Worm (Caenorhabditis elegans): ENCODE results near the gene Y57A10A.2.
"Not testable (repeated sequence)": the region's sequence is repeated elsewhere in the genome, so short reads cannot be mapped to it uniquely, and the experiment has no call there.

The Y57A10A.2 gene

ce11 chrII:12154186-12154585 is 6.8 kb downstream of the Y57A10A.2 start, which contains the start of gene Y57A10A.5:
Gene Y57A10A.5 (plus strand): TSS chrII:12154486.
- not testable (repeated sequence) for TF ChIP-seq egl-13 (tag; optimal IDR thresholded peaks at IDR 0.05); unc-62 (GFP tag; optimal IDR thresholded peaks at IDR 0.05); unc-130 (tag; optimal IDR thresholded peaks at IDR 0.05)

- TF ChIP-seq efl-1 (optimal IDR thresholded peaks at IDR 0.05) (peak; percentile 60 to 67), efl-1 (GFP tag; optimal IDR thresholded peaks at IDR 0.05 in 1 of 2) (peak in 1 of 2 experiments; percentile 33), aha-1 (tag; optimal IDR thresholded peaks at IDR 0.05) (no peak), lin-15B (tag; optimal IDR thresholded peaks at IDR 0.05) (peak; percentile 3), lin-13 (GFP tag; optimal IDR thresholded peaks at IDR 0.05) (no peak), F16B12.6 (tag; optimal IDR thresholded peaks at IDR 0.05) (peak; percentile 5), lin-35 (GFP tag; optimal IDR thresholded peaks at IDR 0.05) (peak; percentile 8 to 45), dpl-1 (GFP tag; optimal IDR thresholded peaks at IDR 0.05) (peak in 2 of 3 experiments; percentile 2 to 13), nhr-28 (tag; optimal IDR thresholded peaks at IDR 0.05) (no peak)
Measured at ce11 chrII:12162997-12163396, 15.6 kb downstream of the Y57A10A.2 start.

- TF ChIP-seq ama-1 (optimal IDR thresholded peaks at IDR 0.05); skn-1 (tag; optimal IDR thresholded peaks at IDR 0.05); unc-86 (tag; optimal IDR thresholded peaks at IDR 0.05): not testable (repeated sequence)
Measured at ce11 chrII:12164539-12164938, 17.1 kb downstream of the Y57A10A.2 start, which contains the start of gene Y57A10A.8. Gene Y57A10A.8 (plus strand): TSS chrII:12164839.

DNA sequence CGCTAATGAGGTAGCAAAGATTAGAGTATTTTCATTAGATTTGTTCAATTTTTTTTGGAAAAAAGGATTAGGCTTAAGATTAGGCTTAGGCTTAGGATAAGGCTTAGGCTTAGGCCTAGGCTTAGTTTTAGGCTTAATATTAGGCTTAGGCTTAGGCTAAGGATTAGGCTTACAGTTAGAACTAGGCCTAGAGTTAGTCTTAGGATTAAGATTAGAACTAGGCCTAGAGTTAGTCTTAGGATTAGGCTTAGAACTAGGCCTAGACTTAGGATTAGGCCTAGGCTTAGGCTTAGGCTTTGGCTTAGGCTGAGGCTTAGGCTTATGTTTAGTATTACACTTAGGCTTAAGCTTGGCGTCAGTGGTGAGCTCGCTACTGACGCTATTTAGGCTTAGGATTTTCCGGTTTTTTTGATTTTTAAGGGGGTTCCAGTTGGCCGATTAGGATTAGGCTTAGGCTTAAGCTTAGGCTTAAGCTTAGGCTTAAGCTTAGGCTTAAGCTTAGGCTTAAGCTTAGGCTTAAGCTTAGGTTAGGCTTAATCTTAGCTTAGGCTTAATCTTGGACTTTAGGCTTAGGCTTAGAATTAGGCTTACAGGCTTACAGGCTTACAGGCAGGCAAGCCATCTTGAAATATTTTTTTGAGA is 22.2 kb downstream of the Y57A10A.2 start:
- TF ChIP-seq nhr-11 (tag; optimal IDR thresholded peaks at IDR 0.05) (no peak), nhr-237 (tag; optimal IDR thresholded peaks at IDR 0.05) (no peak), mdl-1 (tag; optimal IDR thresholded peaks at IDR 0.05) (no peak), unc-30 (tag; optimal IDR thresholded peaks at IDR 0.05) (no peak)

ce11 chrII:12172273-12172672 is 24.8 kb downstream of the Y57A10A.2 start, which contains the start of gene rol-1:
Gene rol-1 (plus strand): TSS chrII:12172573.
- TF ChIP-seq lin-13 (GFP tag; optimal IDR thresholded peaks at IDR 0.05) (no peak), ceh-8 (GFP tag; optimal IDR thresholded peaks at IDR 0.05) (no peak), nhr-237 (tag; optimal IDR thresholded peaks at IDR 0.05) (no peak), nhr-85 (tag) (no peak), tbx-2 (tag; optimal IDR thresholded peaks at IDR 0.05) (no peak), unc-86 (tag; optimal IDR thresholded peaks at IDR 0.05) (no peak), snpc-4 (tag; optimal IDR thresholded peaks at IDR 0.05) (no peak), mab-9 (GFP tag; IDR thresholded peaks at IDR 0.05) (no peak), pax-3 (tag; optimal IDR thresholded peaks at IDR 0.05) (no peak), C16A3.4 (tag; optimal IDR thresholded peaks at IDR 0.05) (no peak), ceh-88 (GFP tag; IDR thresholded peaks at IDR 0.05) (no peak), nhr-19 (GFP tag; conservative IDR thresholded peaks at IDR 0.05) (no peak), dsc-1 (tag; optimal IDR thresholded peaks at IDR 0.05) (no peak)

DNA sequence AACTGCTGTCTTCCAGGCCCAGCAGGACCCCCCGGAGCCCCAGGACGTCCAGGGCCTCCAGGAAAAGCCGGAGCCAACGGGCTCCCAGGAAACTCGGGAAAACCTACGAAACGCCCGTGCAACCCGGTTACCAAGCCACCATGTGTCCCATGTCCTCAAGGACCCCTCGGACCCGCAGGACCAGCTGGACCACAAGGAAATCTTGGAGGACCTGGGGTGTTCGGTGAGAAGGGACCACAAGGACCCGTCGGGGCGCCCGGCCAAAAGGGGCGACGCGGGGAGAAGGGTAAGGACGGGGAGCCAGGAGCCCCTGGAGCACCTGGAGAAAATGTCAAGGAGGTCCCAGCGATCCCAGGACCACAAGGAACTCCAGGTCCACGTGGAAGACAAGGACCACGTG is 28.0 kb downstream of the Y57A10A.2 start:
- TF ChIP-seq unc-98 (GFP tag; IDR thresholded peaks at IDR 0.05) (no peak), F16B12.6 (tag; optimal IDR thresholded peaks at IDR 0.05) (no peak), egl-13 (tag; optimal IDR thresholded peaks at IDR 0.05) (no peak), unc-86 (tag; optimal IDR thresholded peaks at IDR 0.05) (no peak), ztf-4 (tag; optimal IDR thresholded peaks at IDR 0.05) (no peak), snpc-4 (tag; optimal IDR thresholded peaks at IDR 0.05) (no peak), blmp-1 (tag; optimal IDR thresholded peaks at IDR 0.05) (no peak), hpl-2 (GFP tag; optimal IDR thresholded peaks at IDR 0.05) (no peak), ets-5 (GFP tag; IDR thresholded peaks at IDR 0.05) (no peak), lin-35 (GFP tag; optimal IDR thresholded peaks at IDR 0.05) (no peak), ceh-88 (GFP tag; IDR thresholded peaks at IDR 0.05) (no peak), nhr-77 (tag; optimal IDR thresholded peaks at IDR 0.05) (no peak), nhr-90 (tag; optimal IDR thresholded peaks at IDR 0.05; ENCODE audit: poor library complexity) (no peak), skn-1 (tag; optimal IDR thresholded peaks at IDR 0.05) (no peak), lin-14 (GFP tag; optimal IDR thresholded peaks at IDR 0.05) (no peak), ama-1 (optimal IDR thresholded peaks at IDR 0.05) (no peak)
